Fruit fly (Drosophila melanogaster): ENCODE results near the gene Orct.

The Orct gene

dm6 chr3R:24271071-24271470 is 5.0 kb upstream of the Orct start, which contains the start of gene jar (continued):
- TF ChIP-seq CG14860 (GFP tag; IDR thresholded peaks at IDR 0.05; ENCODE audit: partially characterized antibody) (no peak; the same call in 2 of the 3 replicates), jumu (GFP tag; optimal IDR thresholded peaks at IDR 0.05) (no peak), CG12391 (tag; optimal IDR thresholded peaks at IDR 0.05) (peak; percentile 55), pfk (GFP tag; optimal IDR thresholded peaks at IDR 0.05) (no peak), Pdp1 (GFP tag; optimal IDR thresholded peaks at IDR 0.05) (peak in 1 of 2 experiments; percentile 12), CG17328 (GFP tag; IDR thresholded peaks at IDR 0.05) (peak; percentile 35), maf-S (GFP tag; optimal IDR thresholded peaks at IDR 0.05) (no peak), NC2α (GFP tag; optimal IDR thresholded peaks at IDR 0.05) (peak; percentile 24), Rfx (GFP tag; IDR thresholded peaks at IDR 0.05) (peak; percentile 63), CG12769 (tag; optimal IDR thresholded peaks at IDR 0.05) (peak; percentile 49), Max (GFP tag; optimal IDR thresholded peaks at IDR 0.05) (no peak), CG3065 (GFP tag; optimal IDR thresholded peaks at IDR 0.05) (no peak), CG10565 (GFP tag; optimal IDR thresholded peaks at IDR 0.05) (no peak), CG1603 (tag; optimal IDR thresholded peaks at IDR 0.05) (peak; percentile 90), tna (GFP tag; IDR thresholded peaks at IDR 0.05; ENCODE audit: partially characterized antibody) (peak; percentile 71), dimm (GFP tag; IDR thresholded peaks at IDR 0.05) (no peak), wdn (GFP tag; IDR thresholded peaks at IDR 0.05) (no peak), CG14050 (GFP tag; IDR thresholded peaks at IDR 0.05) (no peak), HLH3B (GFP tag; IDR thresholded peaks at IDR 0.05) (peak; percentile 9; the same call in 1 of the 2 replicates), CG11504 (tag; optimal IDR thresholded peaks at IDR 0.05) (peak; percentile 17), ap (GFP tag; IDR thresholded peaks at IDR 0.05) (no peak), CG10209 (GFP tag; optimal IDR thresholded peaks at IDR 0.05) (peak; percentile 47), Doc2 (GFP tag; IDR thresholded peaks at IDR 0.05) (no peak), CG1647 (GFP tag; optimal IDR thresholded peaks at IDR 0.05) (peak; percentile 6), CG6272 (GFP tag; IDR thresholded peaks at IDR 0.05) (0 out of 2 replicates have a peak, but pooled peaks have one; percentile 19), zf30C (GFP tag; optimal IDR thresholded peaks at IDR 0.05) (peak; percentile 11), croc (GFP tag; conservative IDR thresholded peaks at IDR 0.05) (no peak), CG8281 (tag; optimal IDR thresholded peaks at IDR 0.05) (no peak), Adf1 (GFP tag; IDR thresholded peaks at IDR 0.05) (peak; percentile 40; the same call in 1 of the 2 replicates), Meics (GFP tag; optimal IDR thresholded peaks at IDR 0.05) (peak; percentile 18), CG17829 (tag; optimal IDR thresholded peaks at IDR 0.05) (peak; percentile 61), dmrt99B (tag; optimal IDR thresholded peaks at IDR 0.05) (peak; percentile 14), zen (tag; optimal IDR thresholded peaks at IDR 0.05) (peak; percentile 27), zfh2 (GFP tag; optimal IDR thresholded peaks at IDR 0.05) (no peak), CG10462 (GFP tag; optimal IDR thresholded peaks at IDR 0.05) (no peak), inv (GFP tag; IDR thresholded peaks at IDR 0.05; ENCODE audit: partially characterized antibody) (peak; percentile 83), NC2β (GFP tag; optimal IDR thresholded peaks at IDR 0.05) (peak; percentile 32), sc (optimal IDR thresholded peaks at IDR 0.05) (no peak), sc (GFP tag; optimal IDR thresholded peaks at IDR 0.05) (no peak), chn (GFP tag; optimal IDR thresholded peaks at IDR 0.05) (peak; percentile 21), CkIIα-i1 (GFP tag; IDR thresholded peaks at IDR 0.05) (no peak), CG32532 (GFP tag; IDR thresholded peaks at IDR 0.05) (peak; percentile 49; the same call in 1 of the 2 replicates), CG11398 (GFP tag; optimal IDR thresholded peaks at IDR 0.05) (no peak), Hr3 (GFP tag; optimal IDR thresholded peaks at IDR 0.05) (no peak), CG10959 (GFP tag; IDR thresholded peaks at IDR 0.05) (no peak), CG8089 (GFP tag; optimal IDR thresholded peaks at IDR 0.05) (no peak), CG17612 (GFP tag; IDR thresholded peaks at IDR 0.05) (no peak), exex (tag; optimal IDR thresholded peaks at IDR 0.05) (peak; percentile 22), Aef1 (GFP tag; IDR thresholded peaks at IDR 0.05) (peak; percentile 86), Deaf1 (tag; optimal IDR thresholded peaks at IDR 0.05) (peak; percentile 61), Asciz (GFP tag; optimal IDR thresholded peaks at IDR 0.05) (peak; percentile 45), tap (tag; optimal IDR thresholded peaks at IDR 0.05) (no peak)
